Fruit fly (Drosophila melanogaster): Measurements from ENCODE around the gene CG17568.

CG17568 gene

dm6 chr2L:19225984-19226914, 44.7 kb upstream of the CG17568 start (continued):
- TF ChIP-seq CG6254 (GFP tag; optimal IDR thresholded peaks at IDR 0.05) (peak; percentile 77), bsh (GFP tag; optimal IDR thresholded peaks at IDR 0.05) (peak; percentile 92 to 94), CG32772 (GFP tag; IDR thresholded peaks at IDR 0.05) (peak; percentile 83), CG10654 (GFP tag; optimal IDR thresholded peaks at IDR 0.05) (peak; percentile 74), HHEX (GFP tag; optimal IDR thresholded peaks at IDR 0.05) (peak; percentile 38), CG7271 (tag; optimal IDR thresholded peaks at IDR 0.05) (peak; percentile 44), CG8359 (GFP tag; optimal IDR thresholded peaks at IDR 0.05; ENCODE audit: borderline replicate concordance) (peak; percentile 52), CG16863 (GFP tag; optimal IDR thresholded peaks at IDR 0.05) (peak; percentile 75), Dip2 (GFP tag; IDR thresholded peaks at IDR 0.05) (no peak), usp (GFP tag; optimal IDR thresholded peaks at IDR 0.05) (no peak), CG11560 (tag; IDR thresholded peaks at IDR 0.05) (peak; percentile 59; the same call in 1 of the 3 replicates), CG14710 (tag; optimal IDR thresholded peaks at IDR 0.05) (peak; percentile 80), CG12769 (tag; optimal IDR thresholded peaks at IDR 0.05) (peak; percentile 53), ato (GFP tag; IDR thresholded peaks at IDR 0.05; ENCODE audit: partially characterized antibody) (no peak), CG11723 (GFP tag; optimal IDR thresholded peaks at IDR 0.05) (peak; percentile 61), amos (GFP tag; IDR thresholded peaks at IDR 0.05; ENCODE audit: partially characterized antibody) (no peak), CG7372 (GFP tag; IDR thresholded peaks at IDR 0.05) (no peak), en (GFP tag; optimal IDR thresholded peaks at IDR 0.05) (peak; percentile 77), GATAe (GFP tag; conservative IDR thresholded peaks at IDR 0.05) (no peak), Ada2b (GFP tag; IDR thresholded peaks at IDR 0.05) (peak; percentile 60), MESR4 (GFP tag; optimal IDR thresholded peaks at IDR 0.05) (peak; percentile 3), CG10267 (tag; optimal IDR thresholded peaks at IDR 0.05) (peak; percentile 77), Lhr (GFP tag; optimal IDR thresholded peaks at IDR 0.05) (peak; percentile 71), CG15073 (GFP tag; optimal IDR thresholded peaks at IDR 0.05) (peak; percentile 50), NfI (GFP tag; optimal IDR thresholded peaks at IDR 0.05) (peak; percentile 40), Tbp (GFP tag; optimal IDR thresholded peaks at IDR 0.05) (no peak), Elba2 (GFP tag; optimal IDR thresholded peaks at IDR 0.05) (no peak), Scr (GFP tag; IDR thresholded peaks at IDR 0.05; ENCODE audit: partially characterized antibody) (no peak), CG31441 (GFP tag; IDR thresholded peaks at IDR 0.05) (peak; percentile 83), CG3281 (GFP tag; optimal IDR thresholded peaks at IDR 0.05) (no peak), CG12659 (GFP tag; optimal IDR thresholded peaks at IDR 0.05) (peak; percentile 51), wek (GFP tag; optimal IDR thresholded peaks at IDR 0.05) (no peak), Side (GFP tag; optimal IDR thresholded peaks at IDR 0.05) (peak; percentile 66), lmd (GFP tag; IDR thresholded peaks at IDR 0.05) (peak; percentile 82), cato (GFP tag; optimal IDR thresholded peaks at IDR 0.05; ENCODE audit: borderline replicate concordance) (peak; percentile 57), CG6683 (GFP tag; optimal IDR thresholded peaks at IDR 0.05) (no peak), Xrp1 (GFP tag; IDR thresholded peaks at IDR 0.05) (peak; percentile 92), CG13287 (GFP tag; IDR thresholded peaks at IDR 0.05; ENCODE audit: partially characterized antibody) (no peak), Ssrp (tag; optimal IDR thresholded peaks at IDR 0.05) (peak; percentile 82), Antp (GFP tag; optimal IDR thresholded peaks at IDR 0.05) (peak; percentile 72), knrl (GFP tag; IDR thresholded peaks at IDR 0.05; ENCODE audit: partially characterized antibody) (no peak), CG3065 (GFP tag; optimal IDR thresholded peaks at IDR 0.05) (peak; percentile 63), bbx (GFP tag; IDR thresholded peaks at IDR 0.05; ENCODE audit: partially characterized antibody) (no peak), Stat92E (GFP tag; optimal IDR thresholded peaks at IDR 0.05) (peak in 1 of 3 experiments; percentile 71), esg (GFP tag; conservative IDR thresholded peaks at IDR 0.05) (peak; percentile 69), CG8388 (GFP tag; optimal IDR thresholded peaks at IDR 0.05) (peak; percentile 87), Poxn (GFP tag; IDR thresholded peaks at IDR 0.05) (no peak)
